Fruit fly (Drosophila melanogaster) whole organism, embryonic: Measurements from ENCODE around the gene Reepl1.

Experiments used
- Atf3 ChIP-seq: fragments of 200-800 bp; sonication (Bioruptor generic); optimal IDR thresholded peaks from 3 replicates; lab custom pipeline; 2016; ENCODE audit warnings: missing biosample characterization, missing genetic modification characterization
- BtbVII ChIP-seq: fragments of 200-800 bp; sonication (Bioruptor generic); optimal IDR thresholded peaks from 3 replicates; lab custom pipeline; 2017; ENCODE audit warnings: missing biosample characterization, mild to moderate bottlenecking, missing genetic modification characterization
- CG10147 ChIP-seq: fragments of 200-800 bp; sonication (Bioruptor generic); optimal IDR thresholded peaks from 2 replicates; lab custom pipeline; 2019; ENCODE audit warnings: missing biosample characterization, mild to moderate bottlenecking, missing genetic modification characterization, moderate library complexity
- CG10267 ChIP-seq: fragments of 200-800 bp; sonication (Bioruptor generic); optimal IDR thresholded peaks from 2 replicates; lab custom pipeline; 2018; ENCODE audit warnings: missing biosample characterization, mild to moderate bottlenecking, missing genetic modification characterization, moderate library complexity
- CG12744 ChIP-seq: fragments of 200-800 bp; sonication (Bioruptor generic); optimal IDR thresholded peaks from 2 replicates; lab custom pipeline; 2016; ENCODE audit warnings: missing biosample characterization, missing genetic modification characterization
- CG14014 ChIP-seq: fragments of 200-800 bp; sonication (Bioruptor generic); IDR thresholded peaks from 2 replicates; pipeline ENCODE4 v1.3.6; 2022; ENCODE audit warnings: missing biosample characterization, missing genetic modification characterization
- CG15011 ChIP-seq: fragments of 200-800 bp; sonication (Bioruptor generic); optimal IDR thresholded peaks from 3 replicates; lab custom pipeline; 2018; ENCODE audit warnings: missing biosample characterization, mild to moderate bottlenecking, missing genetic modification characterization
- CG15696 ChIP-seq: fragments of 200-800 bp; sonication (Bioruptor generic); optimal IDR thresholded peaks from 2 replicates; lab custom pipeline; 2019; ENCODE audit warnings: missing biosample characterization, mild to moderate bottlenecking, missing genetic modification characterization, moderate library complexity
- CG17359 ChIP-seq: fragments of 200-800 bp; sonication (Bioruptor generic); optimal IDR thresholded peaks from 3 replicates; lab custom pipeline; 2018; ENCODE audit warnings: missing biosample characterization, mild to moderate bottlenecking, missing genetic modification characterization, moderate library complexity
- CG18262 ChIP-seq: fragments of 200-800 bp; optimal IDR thresholded peaks from 3 replicates; lab custom pipeline; 2019; ENCODE audit warnings: missing biosample characterization, mild to moderate bottlenecking, missing genetic modification characterization, moderate library complexity
- CG18764 ChIP-seq: fragments of 200-800 bp; sonication (Bioruptor generic); optimal IDR thresholded peaks from 3 replicates; lab custom pipeline; 2016; ENCODE audit warnings: missing biosample characterization, missing genetic modification characterization
- CG5953 ChIP-seq: fragments of 200-800 bp; sonication (Bioruptor generic); IDR thresholded peaks from 2 replicates; pipeline ENCODE4 v1.3.6; 2022; ENCODE audit warnings: missing biosample characterization, missing genetic modification characterization
- CG6683 ChIP-seq: fragments of 200-800 bp; sonication (Bioruptor generic); optimal IDR thresholded peaks from 2 replicates; lab custom pipeline; 2017; ENCODE audit warnings: missing biosample characterization, mild to moderate bottlenecking, missing genetic modification characterization, missing genetic modification reagents
- CG6689 ChIP-seq: fragments of 200-800 bp; sonication (Bioruptor generic); IDR thresholded peaks from 2 replicates; pipeline ENCODE4 v1.3.6; 2022; ENCODE audit warnings: missing biosample characterization, missing genetic modification characterization
- CG9215 ChIP-seq: fragments of 200-800 bp; sonication (Bioruptor generic); IDR thresholded peaks from 2 replicates; pipeline ENCODE4 v1.3.6; 2022; ENCODE audit warnings: missing biosample characterization, missing genetic modification characterization
- CG9437 ChIP-seq: fragments of 200-800 bp; sonication (Bioruptor generic); optimal IDR thresholded peaks from 2 replicates; lab custom pipeline; 2018; ENCODE audit warnings: missing biosample characterization, mild to moderate bottlenecking, missing genetic modification characterization
- CG9727 ChIP-seq: fragments of 200-800 bp; sonication (Bioruptor generic); optimal IDR thresholded peaks from 3 replicates; lab custom pipeline; 2017; ENCODE audit warnings: missing biosample characterization, mild to moderate bottlenecking, missing genetic modification characterization
- D19A ChIP-seq: fragments of 200-800 bp; optimal IDR thresholded peaks from 3 replicates; lab custom pipeline; 2019; ENCODE audit warnings: missing biosample characterization, mild to moderate bottlenecking, missing genetic modification characterization, moderate library complexity
- Deaf1 ChIP-seq: fragments of 200-800 bp; optimal IDR thresholded peaks from 3 replicates; lab custom pipeline; 2019; ENCODE audit warnings: missing biosample characterization, mild to moderate bottlenecking, missing genetic modification characterization, moderate library complexity
- Drgx ChIP-seq: fragments of 200-800 bp; sonication (Bioruptor generic); IDR thresholded peaks from 2 replicates; pipeline ENCODE4 v1.3.6; 2022; ENCODE audit warnings: missing biosample characterization, missing genetic modification characterization
- Elba2 ChIP-seq: fragments of 200-800 bp; sonication (Bioruptor generic); optimal IDR thresholded peaks from 3 replicates; lab custom pipeline; 2016; ENCODE audit warnings: missing biosample characterization, missing genetic modification characterization
- HLH3B ChIP-seq: fragments of 200-800 bp; sonication (Bioruptor generic); IDR thresholded peaks from 2 replicates; pipeline ENCODE4 v1.3.6; 2022; ENCODE audit warnings: missing biosample characterization, missing genetic modification characterization
- HLH4C ChIP-seq: fragments of 200-800 bp; sonication (Bioruptor generic); IDR thresholded peaks from 3 replicates; pipeline ENCODE4 v1.3.6; 2022; ENCODE audit warnings: missing biosample characterization, missing genetic modification characterization; ENCODE audit not compliant: partially characterized antibody
- HLH54F ChIP-seq: fragments of 200-800 bp; sonication (Bioruptor generic); optimal IDR thresholded peaks from 3 replicates; lab custom pipeline; 2016; ENCODE audit warnings: missing biosample characterization, missing genetic modification characterization
- Hmx ChIP-seq: fragments of 200-800 bp; sonication (Bioruptor generic); optimal IDR thresholded peaks from 2 replicates; lab custom pipeline; 2016; ENCODE audit warnings: missing biosample characterization, missing genetic modification characterization
- Hr51 ChIP-seq, 2 experiments: fragments of 200-800 bp; sonication (Bioruptor generic); optimal IDR thresholded peaks; 2 replicates in 1 of 2; 3 replicates in 1 of 2; lab custom pipeline; 2016 to 2018; ENCODE audit warnings: missing biosample characterization in 2 of 2, missing genetic modification characterization in 2 of 2, mild to moderate bottlenecking in 1 of 2, moderate library complexity in 1 of 2
- Kr ChIP-seq: fragments of 200-800 bp; sonication (Bioruptor generic); optimal IDR thresholded peaks from 2 replicates; lab custom pipeline; 2017; ENCODE audit warnings: missing biosample characterization, mild to moderate bottlenecking, missing genetic modification characterization
- NC2β ChIP-seq: fragments of 200-800 bp; sonication (Bioruptor generic); optimal IDR thresholded peaks from 2 replicates; lab custom pipeline; 2016; ENCODE audit warnings: missing biosample characterization, missing genetic modification characterization
- Oaz ChIP-seq: fragments of 200-800 bp; sonication (Bioruptor generic); IDR thresholded peaks from 2 replicates; pipeline ENCODE4 v1.3.6; 2022; ENCODE audit warnings: missing biosample characterization, missing genetic modification characterization
- Scr ChIP-seq: fragments of 200-800 bp; sonication (Bioruptor generic); IDR thresholded peaks from 2 replicates; pipeline ENCODE4 v1.3.6; 2022; ENCODE audit warnings: missing biosample characterization, missing genetic modification characterization; ENCODE audit not compliant: partially characterized antibody
- Spps ChIP-seq: fragments of 200-800 bp; sonication (Bioruptor generic); optimal IDR thresholded peaks from 2 replicates; lab custom pipeline; 2018; ENCODE audit warnings: missing biosample characterization, mild to moderate bottlenecking, missing genetic modification characterization
- bbx ChIP-seq: fragments of 200-800 bp; sonication (Bioruptor generic); IDR thresholded peaks from 2 replicates; pipeline ENCODE4 v1.3.6; 2022; ENCODE audit warnings: missing biosample characterization, missing genetic modification characterization; ENCODE audit not compliant: partially characterized antibody
- chn ChIP-seq: fragments of 200-800 bp; sonication (Bioruptor generic); optimal IDR thresholded peaks from 2 replicates; lab custom pipeline; 2016; ENCODE audit warnings: missing biosample characterization, missing genetic modification characterization
- crol ChIP-seq: fragments of 200-800 bp; sonication (Bioruptor generic); IDR thresholded peaks from 2 replicates; pipeline ENCODE4 v1.3.6; 2022; ENCODE audit warnings: missing biosample characterization, missing genetic modification characterization
- fd96Cb ChIP-seq: fragments of 200-800 bp; sonication (Bioruptor generic); optimal IDR thresholded peaks from 2 replicates; lab custom pipeline; 2018; ENCODE audit warnings: missing biosample characterization, mild to moderate bottlenecking, missing genetic modification characterization, moderate library complexity
- ind ChIP-seq: fragments of 200-800 bp; sonication (Bioruptor generic); optimal IDR thresholded peaks from 3 replicates; lab custom pipeline; 2016; ENCODE audit warnings: missing biosample characterization, missing genetic modification characterization
- maf-S ChIP-seq: fragments of 200-800 bp; sonication (Bioruptor generic); optimal IDR thresholded peaks from 2 replicates; lab custom pipeline; 2016; ENCODE audit warnings: missing biosample characterization, missing genetic modification characterization
- mirr ChIP-seq: fragments of 200-800 bp; sonication (Bioruptor generic); optimal IDR thresholded peaks from 3 replicates; lab custom pipeline; 2018; ENCODE audit warnings: missing biosample characterization, mild to moderate bottlenecking, missing genetic modification characterization
- nom ChIP-seq: fragments of 200-800 bp; sonication (Bioruptor generic); optimal IDR thresholded peaks from 2 replicates; lab custom pipeline; 2017; ENCODE audit warnings: missing biosample characterization, missing genetic modification characterization, mild to moderate bottlenecking, moderate library complexity, missing genetic modification reagents
- oc ChIP-seq: fragments of 200-800 bp; sonication (Bioruptor generic); optimal IDR thresholded peaks from 2 replicates; lab custom pipeline; 2018; ENCODE audit warnings: missing biosample characterization, mild to moderate bottlenecking, missing genetic modification characterization, moderate library complexity
- p53 ChIP-seq: fragments of 200-800 bp; sonication (Bioruptor generic); optimal IDR thresholded peaks from 2 replicates; lab custom pipeline; 2016; ENCODE audit warnings: missing biosample characterization, missing genetic modification characterization
- pfk ChIP-seq: fragments of 200-800 bp; sonication (Bioruptor generic); optimal IDR thresholded peaks from 2 replicates; lab custom pipeline; 2018; ENCODE audit warnings: missing biosample characterization, mild to moderate bottlenecking, missing genetic modification characterization, moderate library complexity
- schlank ChIP-seq: fragments of 200-800 bp; sonication (Bioruptor generic); optimal IDR thresholded peaks from 2 replicates; lab custom pipeline; 2018; ENCODE audit warnings: missing biosample characterization, mild to moderate bottlenecking, missing genetic modification characterization
- sob ChIP-seq: fragments of 200-800 bp; sonication (Bioruptor generic); IDR thresholded peaks from 2 replicates; pipeline ENCODE4 v1.3.6; 2022; ENCODE audit warnings: missing biosample characterization, missing genetic modification characterization
- tup ChIP-seq: fragments of 200-800 bp; sonication (Bioruptor generic); optimal IDR thresholded peaks from 2 replicates; lab custom pipeline; 2016; ENCODE audit warnings: missing biosample characterization, mild to moderate bottlenecking, missing genetic modification characterization, moderate library complexity
- tx ChIP-seq: fragments of 200-800 bp; sonication (Bioruptor generic); optimal IDR thresholded peaks from 2 replicates; lab custom pipeline; 2016; ENCODE audit warnings: missing biosample characterization, missing genetic modification characterization
- unc-4 ChIP-seq: fragments of 200-800 bp; sonication (Bioruptor generic); IDR thresholded peaks from 2 replicates; pipeline ENCODE4 v1.3.6; 2022; ENCODE audit warnings: missing biosample characterization, missing genetic modification characterization; ENCODE audit not compliant: partially characterized antibody
- wek ChIP-seq: fragments of 200-800 bp; sonication (Bioruptor generic); optimal IDR thresholded peaks from 3 replicates; lab custom pipeline; 2018; ENCODE audit warnings: missing biosample characterization, mild to moderate bottlenecking, missing genetic modification characterization, moderate library complexity
- z ChIP-seq: fragments of 200-800 bp; sonication (Bioruptor generic); IDR thresholded peaks from 3 replicates; pipeline ENCODE4 v1.3.6; 2022; ENCODE audit warnings: missing biosample characterization, missing genetic modification characterization

Gene Reepl1

dm6 chrX:11622649-11623425 is 50.3 kb downstream of the Reepl1 start (continued):
- no peak for TF ChIP-seq Elba2
- TF ChIP-seq mirr (GFP tag; lab: Kevin White, UChicago) = peak; percentile 57
- no peak for TF ChIP-seq unc-4 (GFP tag; lab: Robert Waterston, UW)
- peak; percentile 72 for TF ChIP-seq CG17359 (tag; lab: Kevin White, UChicago)
- TF ChIP-seq Deaf1 = peak; percentile 40
- TF ChIP-seq CG10267 (tag; lab: Kevin White, UChicago) = peak; percentile 44
- peak; percentile 79 for TF ChIP-seq HLH3B (GFP tag; lab: Robert Waterston, UW)
- peak; percentile 54 for TF ChIP-seq CG9437
- no peak for TF ChIP-seq z (GFP tag; lab: Robert Waterston, UW)
- TF ChIP-seq Atf3 (GFP tag; lab: Kevin White, UChicago) = peak; percentile 58
- peak; percentile 80 for TF ChIP-seq sob (GFP tag; lab: Robert Waterston, UW)
- TF ChIP-seq CG15011 (GFP tag; lab: Kevin White, UChicago) = peak; percentile 13
- peak; percentile 72 for TF ChIP-seq BtbVII (GFP tag; lab: Kevin White, UChicago)
- TF ChIP-seq Hr51 (GFP tag; optimal IDR thresholded peaks at IDR 0.05; lab: Kevin White, UChicago) = peak; percentile 31 to 87
- no peak for TF ChIP-seq CG6683 (GFP tag; lab: Kevin White, UChicago)
- TF ChIP-seq ind (GFP tag; lab: Kevin White, UChicago) = peak; percentile 72
- no peak for TF ChIP-seq HLH4C
- TF ChIP-seq CG12744 = peak; percentile 27
- peak; percentile 62 for TF ChIP-seq CG9727 (GFP tag; lab: Kevin White, UChicago)
- TF ChIP-seq CG6689 (GFP tag; lab: Robert Waterston, UW) = peak; percentile 78
- TF ChIP-seq CG14014 (GFP tag; lab: Robert Waterston, UW) = peak; percentile 87
- TF ChIP-seq chn = peak; percentile 49
- TF ChIP-seq nom (GFP tag; lab: Kevin White, UChicago) = peak; percentile 96
- peak; percentile 2 for TF ChIP-seq wek (GFP tag; lab: Kevin White, UChicago)
- peak; percentile 71 for TF ChIP-seq HLH54F (GFP tag; lab: Kevin White, UChicago)
- no peak for TF ChIP-seq Scr (GFP tag; lab: Robert Waterston, UW)
- no peak for TF ChIP-seq Kr
- TF ChIP-seq CG9215 (GFP tag; lab: Robert Waterston, UW) = peak; percentile 57; the same call in 1 of the 2 replicates
- peak; percentile 11 for TF ChIP-seq oc (tag; lab: Kevin White, UChicago)
- TF ChIP-seq CG5953 = peak; percentile 46; the same call in 1 of the 2 replicates
- peak; percentile 63 for TF ChIP-seq maf-S (GFP tag; lab: Kevin White, UChicago)
- TF ChIP-seq crol (GFP tag; lab: Robert Waterston, UW) = no peak
- no peak for TF ChIP-seq tx (GFP tag; lab: Kevin White, UChicago)
- TF ChIP-seq pfk (GFP tag; lab: Kevin White, UChicago) = no peak
- no peak for TF ChIP-seq tup
- TF ChIP-seq Spps (tag; lab: Kevin White, UChicago) = no peak
- peak; percentile 73 for TF ChIP-seq schlank (tag; lab: Kevin White, UChicago)
- peak; percentile 53 for TF ChIP-seq NC2β
- peak; percentile 93 for TF ChIP-seq Drgx
- peak; percentile 7 for TF ChIP-seq CG18764
- TF ChIP-seq p53 = no peak
- no peak for TF ChIP-seq bbx (GFP tag; lab: Robert Waterston, UW)
- peak; percentile 67 for TF ChIP-seq fd96Cb
- peak; percentile 37 for TF ChIP-seq D19A (tag; lab: Kevin White, UChicago)
- peak; percentile 83 for TF ChIP-seq Oaz (GFP tag; lab: Robert Waterston, UW)
- no peak for TF ChIP-seq Hmx (GFP tag; lab: Kevin White, UChicago)
- peak; percentile 58 for TF ChIP-seq CG18262 (tag; lab: Kevin White, UChicago)
- TF ChIP-seq CG10147 (GFP tag; lab: Kevin White, UChicago) = peak; percentile 75
- TF ChIP-seq CG15696 (tag; lab: Kevin White, UChicago) = no peak
